Fruit fly (Drosophila melanogaster): ENCODE measurements around the gene CG10510.
A peak's percentile ranks its signal among the peaks of the same experiment; 100 is the strongest.

CG10510 gene

dm6 chr3L:21220100-21220499 lies 10.2 kb upstream of the CG10510 start, which contains the start of gene CG43219:
Gene CG43219 (plus strand): TSS chr3L:21220400.
- TF ChIP-seq CG4496 (GFP tag; IDR thresholded peaks at IDR 0.05), result 0 out of 3 replicates have a peak, but pooled peaks have one; percentile 22
- no peak for TF ChIP-seq gl (tag; optimal IDR thresholded peaks at IDR 0.05)

DNA sequence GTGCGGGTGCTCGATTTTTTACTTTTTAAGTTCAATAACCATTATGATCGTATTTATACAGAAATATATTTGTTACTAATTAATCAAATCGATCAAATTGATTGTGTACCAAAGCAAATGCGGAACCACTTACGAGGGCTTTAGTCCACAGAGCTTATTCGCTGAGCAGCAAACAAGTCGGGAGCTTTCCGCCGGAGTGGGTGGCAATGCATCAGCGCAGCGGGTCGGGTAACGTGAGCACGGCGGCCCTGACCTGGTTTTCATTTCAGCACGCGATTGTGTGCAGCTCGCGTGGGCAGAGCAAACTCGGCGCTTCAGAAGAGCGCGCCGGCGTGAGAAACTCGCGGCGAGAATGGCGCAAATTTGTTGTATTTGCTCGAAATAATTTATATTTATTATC lies 9.3 kb upstream of the CG10510 start:
- TF ChIP-seq CG8301 (tag; optimal IDR thresholded peaks at IDR 0.05) (no peak), CG12605 (GFP tag; IDR thresholded peaks at IDR 0.05) (no peak), rn (GFP tag; IDR thresholded peaks at IDR 0.05) (no peak), CG32121 (GFP tag; IDR thresholded peaks at IDR 0.05) (peak; percentile 41; the same call in 1 of the 2 replicates), CG4496 (GFP tag; IDR thresholded peaks at IDR 0.05) (peak; percentile 66; the same call in 2 of the 3 replicates), Pif1A (GFP tag; optimal IDR thresholded peaks at IDR 0.05) (no peak), D1 (tag; optimal IDR thresholded peaks at IDR 0.05) (no peak), CG34367 (tag; optimal IDR thresholded peaks at IDR 0.05) (no peak), Snoo (tag; optimal IDR thresholded peaks at IDR 0.05) (no peak), gl (tag; optimal IDR thresholded peaks at IDR 0.05) (no peak), CG13204 (GFP tag; optimal IDR thresholded peaks at IDR 0.05) (no peak)

dm6 chr3L:21216697-21217291 lies 6.9 kb upstream of the CG10510 start, which contains the start of the genes Trmt112 and Ilk:
Gene Trmt112 (minus strand): TSS chr3L:21216839.
Gene Ilk (plus strand): TSS chr3L:21216901.
- TF ChIP-seq fd96Ca (GFP tag; IDR thresholded peaks at IDR 0.05) (no peak), CG8159 (tag; optimal IDR thresholded peaks at IDR 0.05) (no peak), CG14655 (GFP tag; optimal IDR thresholded peaks at IDR 0.05) (no peak)

DNA sequence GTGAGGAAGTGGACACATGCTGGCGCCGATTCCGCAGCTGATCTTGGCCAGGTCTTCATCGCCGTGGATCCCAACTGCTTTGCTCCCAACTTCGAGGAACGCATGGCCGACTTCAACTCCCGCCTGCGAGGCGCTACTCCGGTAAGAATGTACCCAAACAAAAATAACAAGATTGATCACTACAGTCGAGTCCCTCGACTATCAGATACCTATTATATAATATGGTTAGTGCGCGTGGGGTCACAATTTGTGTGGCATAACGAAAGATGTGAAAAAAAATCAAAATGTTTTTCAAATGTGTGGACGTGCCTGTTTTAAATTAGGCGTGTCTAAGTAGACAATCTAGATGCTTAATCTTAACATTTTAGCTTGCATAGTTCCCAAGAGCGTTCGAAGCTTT lies 3.4 kb downstream of the CG10510 start:
- TF ChIP-seq CG12605 (GFP tag; IDR thresholded peaks at IDR 0.05), result no peak
- no peak for TF ChIP-seq Pif1A (GFP tag; optimal IDR thresholded peaks at IDR 0.05)
- no peak for TF ChIP-seq EcR (GFP tag; optimal IDR thresholded peaks at IDR 0.05)
- no peak for TF ChIP-seq rn (GFP tag; IDR thresholded peaks at IDR 0.05)
- TF ChIP-seq Ets98B (GFP tag; IDR thresholded peaks at IDR 0.05), result no peak
- TF ChIP-seq CG10348 (GFP tag; IDR thresholded peaks at IDR 0.05), result no peak
- no peak for TF ChIP-seq Pif1B (GFP tag; optimal IDR thresholded peaks at IDR 0.05)
- TF ChIP-seq fd96Ca (GFP tag; IDR thresholded peaks at IDR 0.05), result no peak
- TF ChIP-seq CG14655 (GFP tag; optimal IDR thresholded peaks at IDR 0.05), result no peak
- no peak for TF ChIP-seq CG4496 (GFP tag; IDR thresholded peaks at IDR 0.05)
- TF ChIP-seq CG15710 (tag; optimal IDR thresholded peaks at IDR 0.05), result no peak
- no peak for TF ChIP-seq CG8159 (tag; optimal IDR thresholded peaks at IDR 0.05)
- no peak for TF ChIP-seq CG8301 (tag; optimal IDR thresholded peaks at IDR 0.05)
- TF ChIP-seq D1 (tag; optimal IDR thresholded peaks at IDR 0.05), result no peak
- TF ChIP-seq CG32121 (GFP tag; IDR thresholded peaks at IDR 0.05), result no peak
- no peak for TF ChIP-seq gl (tag; optimal IDR thresholded peaks at IDR 0.05)

- TF ChIP-seq CG14655 (GFP tag; optimal IDR thresholded peaks at IDR 0.05) (no peak), Snoo (tag; optimal IDR thresholded peaks at IDR 0.05) (no peak), CG15710 (tag; optimal IDR thresholded peaks at IDR 0.05) (no peak), fd96Ca (GFP tag; IDR thresholded peaks at IDR 0.05) (no peak), Ets98B (GFP tag; IDR thresholded peaks at IDR 0.05) (no peak), CG13204 (GFP tag; optimal IDR thresholded peaks at IDR 0.05) (no peak), Pif1B (GFP tag; optimal IDR thresholded peaks at IDR 0.05) (no peak), CG10348 (GFP tag; IDR thresholded peaks at IDR 0.05) (no peak), D1 (tag; optimal IDR thresholded peaks at IDR 0.05) (no peak), Pif1A (GFP tag; optimal IDR thresholded peaks at IDR 0.05) (no peak), EcR (GFP tag; optimal IDR thresholded peaks at IDR 0.05) (no peak), CG8159 (tag; optimal IDR thresholded peaks at IDR 0.05) (no peak), gl (tag; optimal IDR thresholded peaks at IDR 0.05) (no peak), rn (GFP tag; IDR thresholded peaks at IDR 0.05) (no peak)
These were observed 4.4 kb downstream of the CG10510 start for dm6 chr3L:21205496-21205824.

- TF ChIP-seq EcR (GFP tag; optimal IDR thresholded peaks at IDR 0.05) (no peak), CG8301 (tag; optimal IDR thresholded peaks at IDR 0.05) (no peak), CG8159 (tag; optimal IDR thresholded peaks at IDR 0.05) (no peak), CG9948 (tag; optimal IDR thresholded peaks at IDR 0.05) (no peak), rn (GFP tag; IDR thresholded peaks at IDR 0.05) (no peak), CG10348 (GFP tag; IDR thresholded peaks at IDR 0.05) (no peak), CG14655 (GFP tag; optimal IDR thresholded peaks at IDR 0.05) (no peak), CG13204 (GFP tag; optimal IDR thresholded peaks at IDR 0.05) (no peak)
These were observed 5.0 kb downstream of the CG10510 start for dm6 chr3L:21204581-21205495.

DNA sequence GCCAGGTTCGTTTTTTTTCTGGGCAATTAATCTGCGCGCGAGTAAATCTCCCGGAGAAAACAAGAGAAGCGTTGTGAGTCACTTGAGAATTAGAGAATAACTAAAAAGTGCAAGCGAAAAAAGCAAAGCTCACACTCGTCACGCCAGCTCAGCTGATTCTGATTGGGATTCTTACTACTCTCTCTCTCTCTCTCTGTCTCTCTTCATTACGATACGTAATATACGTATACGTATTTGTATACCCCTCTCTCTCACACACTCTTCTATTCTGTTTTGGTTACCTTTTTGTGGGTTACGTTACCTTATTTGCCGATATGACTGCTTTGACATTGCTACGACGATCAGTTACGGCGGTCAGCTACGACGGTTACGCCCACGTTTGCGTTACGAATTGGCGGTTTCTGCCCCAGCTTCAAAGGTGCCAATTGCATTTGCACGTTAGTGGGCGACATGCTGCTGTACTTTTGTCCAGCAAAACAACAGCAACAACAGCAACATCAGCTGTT lies 7.1 kb downstream of the CG10510 start, which contains the start of the genes Targ1, CG10512 and Targ2:
Gene Targ1 (minus strand): TSS at position 106 of the 506 bp plus-strand sequence.
Gene CG10512 (plus strand): TSS at position 144 of the 506 bp plus-strand sequence.
Gene Targ2 (minus strand): TSS at position 456 of the 506 bp plus-strand sequence.
- TF ChIP-seq fd96Ca (GFP tag; IDR thresholded peaks at IDR 0.05) (no peak), CG8159 (tag; optimal IDR thresholded peaks at IDR 0.05) (no peak), CG32121 (GFP tag; IDR thresholded peaks at IDR 0.05) (0 out of 2 replicates have a peak, but pooled peaks have one; percentile 22), CG14655 (GFP tag; optimal IDR thresholded peaks at IDR 0.05) (no peak), Pif1A (GFP tag; optimal IDR thresholded peaks at IDR 0.05) (no peak), EcR (GFP tag; optimal IDR thresholded peaks at IDR 0.05) (peak; percentile 37), rn (GFP tag; IDR thresholded peaks at IDR 0.05) (no peak), D1 (tag; optimal IDR thresholded peaks at IDR 0.05) (no peak), CG8301 (tag; optimal IDR thresholded peaks at IDR 0.05) (no peak)

Data from whole organism, pupa.